Worm (Caenorhabditis elegans) whole organism, L4/young adult: Measurements from ENCODE around the gene W10C6.2.

ENCODE experiments used
- W03F9.2 ChIP-seq: fragments of 150-350 bp; optimal IDR thresholded peaks from 2 replicates; lab custom pipeline; 2014; ENCODE audit warnings: missing biosample characterization, missing genetic modification characterization
- dao-5 ChIP-seq: sonication (generic microtip); optimal IDR thresholded peaks from 2 replicates; lab custom pipeline; 2016; ENCODE audit warnings: missing genotype, missing genetic modification characterization, moderate library complexity, missing compliant biosample characterization
- him-1 ChIP-seq: sonication (generic microtip); optimal IDR thresholded peaks from 2 replicates; lab custom pipeline; 2016; ENCODE audit warnings: missing genotype, missing genetic modification reagents, missing genetic modification characterization, missing compliant biosample characterization

DNA sequence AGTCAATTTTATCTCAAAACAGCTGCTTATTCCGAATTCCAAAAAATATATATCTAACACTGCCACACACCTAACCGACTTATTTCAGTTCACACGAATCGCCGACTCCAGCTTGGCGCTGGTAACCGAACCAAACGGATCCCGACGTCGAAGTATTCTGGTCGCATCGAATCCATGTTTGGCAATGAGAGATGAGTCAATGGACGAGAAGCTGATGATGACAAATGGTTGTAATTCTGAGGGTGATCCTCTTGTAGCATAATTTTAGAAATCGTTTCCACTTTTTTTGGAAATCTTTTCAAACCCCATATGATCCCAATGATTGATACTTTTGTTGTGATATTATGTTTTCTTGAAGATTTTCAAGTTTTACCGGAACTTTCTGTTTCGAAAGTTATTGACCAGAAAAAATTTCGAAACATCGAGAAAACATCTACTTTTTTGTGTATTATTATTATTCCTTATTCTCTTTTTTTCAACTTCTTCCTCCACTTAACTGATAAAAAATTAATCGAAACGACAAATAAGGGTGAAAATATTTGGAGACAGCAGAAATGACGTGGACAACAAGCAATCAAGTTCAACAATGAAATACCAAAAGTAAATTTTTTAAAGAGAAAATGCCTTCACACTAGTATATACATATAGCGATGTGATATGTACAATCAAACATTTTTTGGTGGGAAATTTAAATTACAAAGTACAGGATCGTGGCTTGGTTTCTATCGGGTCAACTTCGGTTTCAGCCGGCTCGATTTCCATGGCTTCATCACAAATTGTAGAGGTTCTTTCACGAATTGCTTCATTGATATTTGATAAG lies 28.4 kb upstream of the W10C6.2 start:
- TF ChIP-seq him-1 (tag; lab: Kevin White, UChicago) (no peak), dao-5 (tag; lab: Kevin White, UChicago) (no peak), W03F9.2 (tag; lab: Kevin White, UChicago) (no peak)
